Fruit fly (Drosophila melanogaster) whole organism, larva: ENCODE measurements around the gene Cp16.

Experiments used
- noc ChIP-seq: fragments of 200-800 bp; sonication (Bioruptor generic); optimal IDR thresholded peaks from 3 replicates; lab custom pipeline; 2019; ENCODE audit warnings: missing biosample characterization, mild to moderate bottlenecking, missing genetic modification characterization, moderate library complexity

The Cp16 gene

DNA sequence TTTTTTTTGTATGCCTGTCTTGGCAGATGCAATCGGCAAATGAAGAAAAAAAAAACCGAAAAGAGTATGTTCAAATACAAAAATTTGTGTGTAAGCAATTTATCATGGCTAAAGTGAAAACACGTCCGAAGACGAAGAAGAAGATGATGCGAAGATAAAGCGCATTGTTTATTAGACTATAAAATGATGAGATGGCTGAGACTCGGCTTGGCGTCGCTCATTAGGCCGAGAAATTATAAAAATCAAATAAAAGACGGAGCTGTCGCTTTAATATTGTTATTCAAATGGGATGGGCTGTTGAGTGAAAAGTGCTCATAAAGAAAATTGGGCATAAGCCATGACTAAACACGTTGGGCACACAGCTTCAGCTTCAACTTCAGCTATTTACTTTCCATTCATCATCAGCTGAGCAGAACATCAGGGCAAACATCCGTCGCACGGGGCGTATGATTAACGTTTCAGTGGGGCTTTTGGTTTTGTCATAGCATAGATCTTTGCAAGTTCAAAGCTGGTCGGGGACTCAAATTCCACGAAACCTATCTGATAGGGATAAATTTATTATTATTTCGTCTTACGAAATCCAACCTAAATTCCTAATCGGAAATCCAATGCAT lies 39.0 kb downstream of the Cp16 start:
- no peak for TF ChIP-seq noc

DNA sequence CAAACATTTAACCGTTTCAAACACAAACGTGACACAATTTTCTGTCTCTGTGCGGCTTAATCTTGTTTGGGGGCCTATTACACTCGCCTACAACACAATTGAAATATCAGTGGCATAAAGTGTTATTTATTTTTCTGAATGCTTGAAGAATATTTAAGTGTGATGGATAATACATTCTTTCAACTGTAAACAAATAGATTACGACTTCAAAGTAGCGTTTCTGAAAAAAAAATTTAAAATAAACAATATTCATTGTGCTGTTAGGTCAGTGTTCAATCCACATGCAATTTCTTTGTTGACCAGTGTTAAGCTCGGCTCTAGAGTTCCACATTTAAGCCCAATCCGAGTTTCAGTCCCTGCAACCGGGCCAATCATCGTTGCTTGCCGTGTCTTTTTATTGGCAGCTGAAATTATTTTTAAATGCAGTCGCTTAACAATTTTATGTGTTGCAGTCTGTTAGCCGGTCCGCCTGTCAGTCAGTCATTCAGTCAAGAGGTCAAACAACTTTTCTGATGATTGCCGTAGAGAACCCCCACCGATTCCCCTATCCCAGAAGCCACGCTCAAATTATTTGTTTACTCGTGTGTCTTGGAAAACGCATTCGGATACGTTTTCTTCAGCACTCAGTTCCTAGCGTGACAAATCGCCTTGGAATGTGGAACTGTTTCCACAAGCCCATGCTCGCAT lies 41.4 kb downstream of the Cp16 start:
- TF ChIP-seq noc, result no peak

DNA sequence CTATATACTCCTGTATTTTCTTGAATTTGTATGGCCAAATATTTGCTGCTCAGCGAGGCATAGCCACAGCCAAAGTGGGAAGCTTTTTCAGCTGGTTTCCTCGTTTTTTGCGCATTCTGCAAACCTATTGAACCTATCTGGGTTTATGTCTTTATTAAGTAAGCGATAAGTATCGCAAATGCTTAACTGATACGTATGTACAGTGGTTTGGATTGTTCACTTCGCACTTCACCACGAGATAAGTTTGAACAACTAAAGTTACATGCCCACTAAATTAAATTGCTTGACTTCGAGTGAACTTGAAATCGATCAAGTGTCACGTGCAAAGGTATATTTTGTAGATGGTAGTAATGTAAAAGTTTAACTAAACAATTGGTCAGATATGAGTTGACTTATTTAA lies 42.0 kb downstream of the Cp16 start:
- TF ChIP-seq noc, result no peak

DNA sequence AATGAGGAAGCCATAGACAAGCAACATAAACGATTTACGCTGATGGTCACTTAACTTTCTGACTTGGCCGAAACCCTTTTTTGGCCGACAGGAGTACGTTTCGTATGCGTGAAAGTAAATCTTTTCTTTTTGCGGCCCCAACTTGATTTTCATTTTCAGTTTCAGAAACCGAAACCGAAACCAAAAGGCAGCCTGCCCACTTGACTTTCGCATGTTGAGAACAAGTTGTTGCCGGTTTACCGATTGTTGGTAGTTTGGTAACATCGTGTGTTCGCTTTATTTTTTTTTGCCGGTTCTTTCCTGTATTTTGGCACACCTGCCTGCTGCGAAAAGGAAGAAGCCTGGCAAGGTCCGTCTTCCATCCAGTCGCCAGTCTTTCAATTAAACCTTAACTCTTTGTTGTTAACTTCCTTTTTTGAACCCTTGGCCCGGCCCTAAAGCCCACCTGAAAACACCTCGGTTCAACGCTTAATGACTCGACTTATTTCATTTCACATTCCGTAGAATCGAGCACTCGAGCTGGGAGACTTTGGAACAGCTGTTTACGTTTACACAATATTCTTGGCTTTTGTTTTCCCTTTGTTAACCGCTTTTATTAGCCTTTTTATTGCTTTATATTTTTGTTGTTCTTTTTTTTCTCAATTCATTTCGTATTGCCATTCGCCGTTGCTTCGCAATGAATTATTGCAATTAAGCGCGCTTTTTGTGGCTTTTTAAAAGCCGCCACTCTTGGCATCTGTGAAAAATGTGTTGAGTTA lies 43.4 kb downstream of the Cp16 start:
- no peak for TF ChIP-seq noc

DNA sequence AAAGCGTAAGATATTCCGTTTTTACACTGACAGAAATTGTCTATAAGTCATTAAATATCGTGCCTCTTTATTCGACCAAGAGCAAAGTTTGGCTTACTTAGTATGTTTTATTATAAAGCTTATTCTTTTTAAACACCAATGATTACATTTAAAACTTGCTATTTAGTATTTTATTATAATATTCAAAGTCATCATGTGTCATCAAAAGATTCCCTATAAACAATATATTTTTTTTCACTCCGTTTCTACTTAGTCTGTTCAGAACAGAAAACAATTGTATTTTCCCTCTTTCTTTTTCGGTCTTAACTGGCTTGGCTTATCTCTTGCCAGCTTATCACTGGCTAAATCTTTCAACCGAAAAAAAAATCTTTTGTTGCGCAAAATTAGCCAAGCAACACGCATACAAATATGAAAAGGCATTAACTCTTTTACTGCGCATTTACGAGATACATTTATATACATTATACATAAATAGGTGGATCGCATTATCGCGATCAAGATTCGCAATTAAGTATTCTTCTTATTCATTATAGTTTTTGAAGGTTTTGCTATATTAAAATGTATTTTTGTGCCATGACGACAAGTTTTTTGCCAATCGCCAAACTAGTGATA lies 45.7 kb downstream of the Cp16 start:
- no peak for TF ChIP-seq noc

DNA sequence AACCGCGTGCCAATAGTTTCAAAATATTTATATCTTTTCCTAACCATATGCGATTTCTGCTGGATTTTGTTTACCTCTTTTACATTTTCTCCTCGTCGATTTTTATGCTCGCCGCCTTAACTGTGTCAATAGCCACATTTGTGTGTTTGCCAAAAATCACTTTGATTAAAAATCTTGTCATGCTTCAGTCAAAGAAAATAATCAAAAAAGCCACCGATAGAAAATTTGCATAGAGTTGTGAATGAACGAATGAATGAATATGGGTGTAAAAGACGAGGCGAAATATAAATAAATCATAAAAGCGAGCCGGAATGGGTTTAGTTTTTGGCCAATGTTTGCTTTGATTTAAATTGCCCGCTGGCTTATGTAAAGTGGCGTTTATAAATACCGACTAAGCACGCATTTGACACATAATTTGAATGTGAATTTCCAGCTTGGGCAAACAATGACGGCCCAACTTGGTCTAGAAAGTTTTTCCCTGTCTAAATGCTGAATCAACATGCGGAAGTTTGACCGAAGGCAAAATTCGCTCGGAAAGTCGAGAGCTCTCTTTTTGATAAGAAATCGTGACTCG lies 49.1 kb downstream of the Cp16 start:
- TF ChIP-seq noc, result peak; percentile 28

DNA sequence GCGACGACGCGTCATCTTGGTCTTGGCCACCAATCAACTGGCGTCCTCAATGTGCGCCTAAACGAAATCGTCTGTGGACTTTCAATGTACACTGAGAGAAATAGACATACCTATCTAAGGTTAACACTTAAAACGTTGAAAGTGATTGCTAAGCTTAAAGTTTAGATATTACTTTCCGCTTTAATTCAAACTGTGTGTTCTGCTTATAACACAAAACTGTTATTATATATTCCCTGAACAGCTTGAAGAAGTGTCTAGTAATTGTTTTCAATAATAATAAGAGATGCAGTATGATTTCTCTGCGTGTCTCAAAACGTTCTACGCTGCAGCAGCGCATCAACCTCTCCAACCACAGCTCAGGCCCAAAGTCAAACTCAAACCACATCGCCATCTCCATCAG lies 50.2 kb downstream of the Cp16 start:
- no peak for TF ChIP-seq noc
